Worm (Caenorhabditis elegans) whole organism, mixed stage, embryonic: ENCODE data around the gene H06I04.3.

Source experiments
- blmp-1 ChIP-seq: fragments of 150-350 bp; optimal IDR thresholded peaks from 2 replicates; lab custom pipeline; 2014; ENCODE audit warnings: missing biosample characterization, missing genetic modification characterization
- elt-3 ChIP-seq: fragments of 150-350 bp; optimal IDR thresholded peaks from 2 replicates; lab custom pipeline; 2014; ENCODE audit warnings: missing biosample characterization, missing genetic modification characterization
- lin-13 ChIP-seq: fragments of 150-350 bp; optimal IDR thresholded peaks from 2 replicates; lab custom pipeline; 2014; ENCODE audit warnings: missing biosample characterization, missing genetic modification characterization
- nhr-2 ChIP-seq: fragments of 150-350 bp; optimal IDR thresholded peaks from 2 replicates; lab custom pipeline; 2014; ENCODE audit warnings: missing biosample characterization, missing genetic modification characterization
- pha-4 ChIP-seq: fragments of 150-350 bp; optimal IDR thresholded peaks from 2 replicates; lab custom pipeline; 2018; ENCODE audit warnings: missing biosample characterization, missing genetic modification reagents, missing genetic modification characterization
- sptf-1 ChIP-seq: sonication (generic microtip); optimal IDR thresholded peaks from 2 replicates; lab custom pipeline; 2017; ENCODE audit warnings: mild to moderate bottlenecking, missing genetic modification characterization, moderate library complexity, missing compliant biosample characterization
- unc-39 ChIP-seq: fragments of 150-350 bp; optimal IDR thresholded peaks from 2 replicates; lab custom pipeline; 2014; ENCODE audit warnings: missing biosample characterization, missing genetic modification characterization
- unc-62 ChIP-seq: fragments of 150-350 bp; optimal IDR thresholded peaks from 2 replicates; lab custom pipeline; 2014; ENCODE audit warnings: missing biosample characterization, missing genetic modification reagents, missing genetic modification characterization

DNA sequence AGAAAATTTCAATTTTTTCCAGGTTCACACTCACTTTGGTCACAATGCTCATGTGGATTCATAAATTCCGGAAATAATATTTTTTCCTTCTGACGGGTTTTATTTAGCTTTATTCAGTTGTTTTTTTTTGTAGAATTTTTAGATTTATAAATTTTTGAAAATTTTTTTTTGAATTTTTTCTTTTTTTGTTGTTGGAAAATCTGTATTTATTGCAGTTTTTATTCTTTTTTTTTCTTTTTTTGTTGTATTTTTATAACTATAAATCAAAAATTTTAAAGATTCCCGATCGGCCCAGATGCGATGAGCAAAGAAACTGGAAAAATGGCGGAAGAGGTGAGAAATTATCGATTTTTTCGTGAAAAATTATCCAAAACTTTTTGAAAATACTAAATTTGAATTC lies 21.2 kb downstream of the H06I04.3 start, which contains the start of gene ccep-135:
- TF ChIP-seq sptf-1, result no peak
- no peak for TF ChIP-seq blmp-1 (tag; lab: Kevin White, UChicago)
- TF ChIP-seq unc-39 (tag; lab: Kevin White, UChicago), result no peak
- no peak for TF ChIP-seq nhr-2
- TF ChIP-seq elt-3 (tag; lab: Kevin White, UChicago), result no peak
- TF ChIP-seq lin-13 (tag; lab: Kevin White, UChicago), result no peak
- TF ChIP-seq pha-4, result no peak
- no peak for TF ChIP-seq unc-62 (GFP tag; lab: Kevin White, UChicago)
